Fruit fly (Drosophila melanogaster): ENCODE data around the gene CG42813.

The CG42813 gene

dm6 chr3R:27208724-27209343, 19.5 kb downstream of the CG42813 start (continued):
- peak; percentile 8 for TF ChIP-seq CG4707 (GFP tag; optimal IDR thresholded peaks at IDR 0.05)
- TF ChIP-seq CG2120 (GFP tag; optimal IDR thresholded peaks at IDR 0.05): no peak
- TF ChIP-seq CG10979 (tag; optimal IDR thresholded peaks at IDR 0.05): peak; percentile 3
- TF ChIP-seq CG15601 (tag; optimal IDR thresholded peaks at IDR 0.05): peak; percentile 62
- peak; percentile 40 for TF ChIP-seq nerfin-1 (tag; optimal IDR thresholded peaks at IDR 0.05)
- TF ChIP-seq run (tag; optimal IDR thresholded peaks at IDR 0.05): no peak
- peak; percentile 80 for TF ChIP-seq Sox100B (GFP tag; optimal IDR thresholded peaks at IDR 0.05)
- TF ChIP-seq CG9932 (GFP tag; IDR thresholded peaks at IDR 0.05): peak; percentile 42; the same call in 1 of the 2 replicates
- TF ChIP-seq exex (tag; optimal IDR thresholded peaks at IDR 0.05): no peak
- TF ChIP-seq CG13296 (GFP tag; optimal IDR thresholded peaks at IDR 0.05): peak; percentile 22
- TF ChIP-seq NfI (GFP tag; optimal IDR thresholded peaks at IDR 0.05): no peak
- TF ChIP-seq CG4328 (GFP tag; optimal IDR thresholded peaks at IDR 0.05): peak; percentile 57
- TF ChIP-seq CG18476 (GFP tag; optimal IDR thresholded peaks at IDR 0.05): no peak
- no peak for TF ChIP-seq CG4820 (GFP tag; optimal IDR thresholded peaks at IDR 0.05)
- TF ChIP-seq CG14710 (tag; optimal IDR thresholded peaks at IDR 0.05): peak; percentile 18
- TF ChIP-seq Atf3 (GFP tag; optimal IDR thresholded peaks at IDR 0.05): peak; percentile 15
- TF ChIP-seq CG1024 (GFP tag; IDR thresholded peaks at IDR 0.05): peak; percentile 40; the same call in 1 of the 2 replicates
- peak; percentile 35 for TF ChIP-seq Camta (GFP tag; optimal IDR thresholded peaks at IDR 0.05)
- no peak for TF ChIP-seq CG6683 (GFP tag; optimal IDR thresholded peaks at IDR 0.05)
- peak; percentile 56 for TF ChIP-seq lab (GFP tag; optimal IDR thresholded peaks at IDR 0.05)
- TF ChIP-seq shn (GFP tag; optimal IDR thresholded peaks at IDR 0.05): no peak
- peak; percentile 15 for TF ChIP-seq ac (GFP tag; optimal IDR thresholded peaks at IDR 0.05)
- TF ChIP-seq so (GFP tag; IDR thresholded peaks at IDR 0.05): peak; percentile 47; the same call in 1 of the 3 replicates
- TF ChIP-seq Mrtf (GFP tag; IDR thresholded peaks at IDR 0.05): no peak
- no peak for TF ChIP-seq Eip74EF (GFP tag; optimal IDR thresholded peaks at IDR 0.05)
- TF ChIP-seq Ada2b (GFP tag; IDR thresholded peaks at IDR 0.05): peak; percentile 25; the same call in 1 of the 2 replicates
- no peak for TF ChIP-seq prd (optimal IDR thresholded peaks at IDR 0.05)
- peak; percentile 59 for TF ChIP-seq prd (GFP tag; IDR thresholded peaks at IDR 0.05)
- peak; percentile 57 for TF ChIP-seq CG6813 (GFP tag; optimal IDR thresholded peaks at IDR 0.05)
- peak; percentile 60 for TF ChIP-seq CG17359 (tag; optimal IDR thresholded peaks at IDR 0.05)
- TF ChIP-seq fd102C (GFP tag; optimal IDR thresholded peaks at IDR 0.05): peak; percentile 66
- TF ChIP-seq gsb-n (tag; optimal IDR thresholded peaks at IDR 0.05): peak; percentile 38
- TF ChIP-seq lola (GFP tag; optimal IDR thresholded peaks at IDR 0.05): peak in 1 of 3 experiments; percentile 19
- no peak for TF ChIP-seq rib (GFP tag; IDR thresholded peaks at IDR 0.05)
- TF ChIP-seq CG7556 (GFP tag; optimal IDR thresholded peaks at IDR 0.05): peak; percentile 23
- no peak for TF ChIP-seq Hr3 (GFP tag; optimal IDR thresholded peaks at IDR 0.05)
- no peak for TF ChIP-seq Dfd (GFP tag; optimal IDR thresholded peaks at IDR 0.05)
- peak; percentile 36 for TF ChIP-seq btn (GFP tag; optimal IDR thresholded peaks at IDR 0.05)
- TF ChIP-seq CG15011 (GFP tag; optimal IDR thresholded peaks at IDR 0.05): peak; percentile 36
- TF ChIP-seq Doc3 (GFP tag; IDR thresholded peaks at IDR 0.05; ENCODE audit: partially characterized antibody): no peak
- no peak for TF ChIP-seq Ssrp (tag; optimal IDR thresholded peaks at IDR 0.05)
- no peak for TF ChIP-seq D (optimal IDR thresholded peaks at IDR 0.05)
- peak; percentile 70 for TF ChIP-seq D (GFP tag; optimal IDR thresholded peaks at IDR 0.05)
- 0 out of 2 replicates have a peak, but pooled peaks have one; percentile 38 for TF ChIP-seq CG11247 (GFP tag; IDR thresholded peaks at IDR 0.05)
- TF ChIP-seq CG9797 (GFP tag; optimal IDR thresholded peaks at IDR 0.05): no peak
- peak; percentile 46 for TF ChIP-seq MTF-1 (GFP tag; optimal IDR thresholded peaks at IDR 0.05; ENCODE audit: borderline replicate concordance)
- no peak for TF ChIP-seq ken (GFP tag; IDR thresholded peaks at IDR 0.05)
- TF ChIP-seq CG17829 (tag; optimal IDR thresholded peaks at IDR 0.05): no peak
- no peak for TF ChIP-seq CG11398 (GFP tag; optimal IDR thresholded peaks at IDR 0.05)
